Fruit fly (Drosophila melanogaster) whole organism, embryonic: ENCODE measurements around the gene Sgs1.

ENCODE experiments used
- BtbVII ChIP-seq: fragments of 200-800 bp; sonication (Bioruptor generic); optimal IDR thresholded peaks from 3 replicates; lab custom pipeline; 2017; ENCODE audit warnings: missing biosample characterization, mild to moderate bottlenecking, missing genetic modification characterization
- CG11085 ChIP-seq: fragments of 200-800 bp; sonication (Bioruptor generic); IDR thresholded peaks from 2 replicates; pipeline ENCODE4 v1.3.6; 2022; ENCODE audit warnings: missing biosample characterization, missing genetic modification characterization
- CG11398 ChIP-seq: fragments of 200-800 bp; sonication (Bioruptor generic); optimal IDR thresholded peaks from 2 replicates; lab custom pipeline; 2016; ENCODE audit warnings: missing biosample characterization, missing genetic modification characterization
- CG12104 ChIP-seq: fragments of 200-800 bp; sonication (Bioruptor generic); optimal IDR thresholded peaks from 3 replicates; lab custom pipeline; 2016; ENCODE audit warnings: missing biosample characterization, missing genetic modification characterization
- CG13624 ChIP-seq: fragments of 200-800 bp; sonication (Bioruptor generic); optimal IDR thresholded peaks from 2 replicates; lab custom pipeline; 2016; ENCODE audit warnings: missing biosample characterization, missing genetic modification characterization
- CG1529 ChIP-seq: fragments of 200-800 bp; sonication (Bioruptor generic); optimal IDR thresholded peaks from 3 replicates; lab custom pipeline; 2018; ENCODE audit warnings: missing biosample characterization, missing genetic modification characterization
- CG17186 ChIP-seq: fragments of 200-800 bp; sonication (Bioruptor generic); optimal IDR thresholded peaks from 3 replicates; lab custom pipeline; 2017; ENCODE audit warnings: missing biosample characterization, missing genetic modification reagents, missing genetic modification characterization
- CG30431 ChIP-seq: fragments of 200-800 bp; sonication (Bioruptor generic); optimal IDR thresholded peaks from 2 replicates; lab custom pipeline; 2017; ENCODE audit warnings: missing biosample characterization, missing genetic modification characterization
- CG32767 ChIP-seq: fragments of 200-800 bp; sonication (Bioruptor generic); IDR thresholded peaks from 2 replicates; pipeline ENCODE4 v1.3.6; 2022; ENCODE audit warnings: missing biosample characterization, missing genetic modification characterization
- CG3407 ChIP-seq: fragments of 200-800 bp; sonication (Bioruptor generic); optimal IDR thresholded peaks from 2 replicates; lab custom pipeline; 2018; ENCODE audit warnings: missing biosample characterization, mild to moderate bottlenecking, missing genetic modification characterization
- CG6175 ChIP-seq: fragments of 200-800 bp; sonication (Bioruptor generic); IDR thresholded peaks from 3 replicates; pipeline ENCODE4 v1.3.6; 2022; ENCODE audit warnings: missing biosample characterization, missing genetic modification characterization
- CG7839 ChIP-seq: fragments of 200-800 bp; sonication (Bioruptor generic); optimal IDR thresholded peaks from 3 replicates; lab custom pipeline; 2018; ENCODE audit warnings: missing biosample characterization, mild to moderate bottlenecking, missing genetic modification characterization, moderate library complexity
- CG8765 ChIP-seq: fragments of 200-800 bp; sonication (Bioruptor generic); IDR thresholded peaks from 2 replicates; pipeline ENCODE4 v1.3.6; 2022; ENCODE audit warnings: missing biosample characterization, missing genetic modification characterization
- CG9609 ChIP-seq: fragments of 200-800 bp; sonication (Bioruptor generic); optimal IDR thresholded peaks from 3 replicates; lab custom pipeline; 2016; ENCODE audit warnings: missing biosample characterization, missing genetic modification characterization
- Chrac-16 ChIP-seq: fragments of 200-800 bp; sonication (Bioruptor generic); optimal IDR thresholded peaks from 3 replicates; lab custom pipeline; 2016; ENCODE audit warnings: missing biosample characterization, missing genetic modification characterization
- D ChIP-seq, 2 experiments: fragments of 200-800 bp in 1 of 2; fragments of >200 bp in 1 of 2; sonication (Bioruptor generic) in 1 of 2; optimal IDR thresholded peaks; 2 replicates in 1 of 2; 3 replicates in 1 of 2; lab custom pipeline; 2017; ENCODE audit warnings: mild to moderate bottlenecking in 1 of 2, missing biosample characterization in 1 of 2, missing genetic modification characterization in 1 of 2, missing genetic modification reagents in 1 of 2
- D19A ChIP-seq: fragments of 200-800 bp; optimal IDR thresholded peaks from 3 replicates; lab custom pipeline; 2019; ENCODE audit warnings: missing biosample characterization, mild to moderate bottlenecking, missing genetic modification characterization, moderate library complexity
- Dbx ChIP-seq: fragments of 200-800 bp; sonication (Bioruptor generic); IDR thresholded peaks from 3 replicates; pipeline ENCODE4 v1.3.6; 2022; ENCODE audit warnings: missing biosample characterization, missing genetic modification characterization
- Eip74EF ChIP-seq, 2 experiments: fragments of 200-800 bp in 1 of 2; fragments of >200 bp in 1 of 2; sonication (Bioruptor generic) in 1 of 2; optimal IDR thresholded peaks; 2 replicates each; lab custom pipeline; 2017 to 2019; ENCODE audit warnings: missing biosample characterization in 2 of 2, missing genetic modification characterization in 2 of 2, mild to moderate bottlenecking in 1 of 2, moderate library complexity in 1 of 2
- HLH3B ChIP-seq: fragments of 200-800 bp; sonication (Bioruptor generic); IDR thresholded peaks from 2 replicates; pipeline ENCODE4 v1.3.6; 2022; ENCODE audit warnings: missing biosample characterization, missing genetic modification characterization
- HLHmδ ChIP-seq: fragments of 200-800 bp; sonication (Bioruptor generic); optimal IDR thresholded peaks from 2 replicates; lab custom pipeline; 2018; ENCODE audit warnings: missing biosample characterization, mild to moderate bottlenecking, missing genetic modification characterization, moderate library complexity
- Hey ChIP-seq: fragments of 200-800 bp; sonication (Bioruptor generic); optimal IDR thresholded peaks from 3 replicates; lab custom pipeline; 2018; ENCODE audit warnings: missing biosample characterization, mild to moderate bottlenecking, missing genetic modification characterization
- Hr39 ChIP-seq: fragments of >200 bp; optimal IDR thresholded peaks from 2 replicates; lab custom pipeline; 2017
- Hsf ChIP-seq: fragments of 200-800 bp; sonication (Bioruptor generic); optimal IDR thresholded peaks from 3 replicates; lab custom pipeline; 2016; ENCODE audit warnings: missing biosample characterization, missing genetic modification characterization
- NfI ChIP-seq: fragments of 200-800 bp; sonication (Bioruptor generic); optimal IDR thresholded peaks from 3 replicates; lab custom pipeline; 2018; ENCODE audit warnings: missing biosample characterization, mild to moderate bottlenecking, missing genetic modification characterization, moderate library complexity
- Opbp ChIP-seq: fragments of 200-800 bp; sonication (Bioruptor generic); IDR thresholded peaks from 3 replicates; pipeline ENCODE4 v1.3.6; 2022; ENCODE audit warnings: missing biosample characterization, missing genetic modification characterization; ENCODE audit not compliant: partially characterized antibody
- Ptx1 ChIP-seq: fragments of 200-800 bp; sonication (Bioruptor generic); IDR thresholded peaks from 2 replicates; pipeline ENCODE4 v1.3.6; 2022; ENCODE audit warnings: missing biosample characterization, missing genetic modification characterization
- Sin3A ChIP-seq: fragments of >200 bp; optimal IDR thresholded peaks from 2 replicates; lab custom pipeline; 2018
- abd-A ChIP-seq: fragments of 200-800 bp; sonication (Bioruptor generic); optimal IDR thresholded peaks from 3 replicates; lab custom pipeline; 2019; ENCODE audit warnings: missing biosample characterization, mild to moderate bottlenecking, missing genetic modification characterization, moderate library complexity
- aop ChIP-seq: fragments of 200-800 bp; sonication (Bioruptor generic); IDR thresholded peaks from 2 replicates; pipeline ENCODE4 v1.3.6; 2022; ENCODE audit warnings: missing biosample characterization, missing genetic modification characterization
- az2 ChIP-seq: fragments of 200-800 bp; sonication (Bioruptor generic); optimal IDR thresholded peaks from 3 replicates; lab custom pipeline; 2016; ENCODE audit warnings: missing biosample characterization, missing genetic modification characterization
- bowl ChIP-seq: fragments of 200-800 bp; sonication (Bioruptor generic); IDR thresholded peaks from 2 replicates; pipeline ENCODE4 v1.3.6; 2022; ENCODE audit warnings: missing biosample characterization, missing genetic modification characterization
- cad ChIP-seq: fragments of >200 bp; optimal IDR thresholded peaks from 2 replicates; lab custom pipeline; 2017; ENCODE audit warnings: missing biosample characterization, missing genetic modification characterization
- exex ChIP-seq: fragments of 200-800 bp; sonication (Bioruptor generic); optimal IDR thresholded peaks from 4 replicates; lab custom pipeline; 2018; ENCODE audit warnings: missing biosample characterization, mild to moderate bottlenecking, missing genetic modification characterization, moderate library complexity
- fd3F ChIP-seq: fragments of 200-800 bp; sonication (Bioruptor generic); optimal IDR thresholded peaks from 2 replicates; lab custom pipeline; 2018; ENCODE audit warnings: missing biosample characterization, mild to moderate bottlenecking, missing genetic modification characterization, moderate library complexity
- gsb-n ChIP-seq: fragments of 200-800 bp; sonication (Bioruptor generic); optimal IDR thresholded peaks from 3 replicates; lab custom pipeline; 2018; ENCODE audit warnings: missing biosample characterization, mild to moderate bottlenecking, missing genetic modification characterization
- knrl ChIP-seq: fragments of 200-800 bp; sonication (Bioruptor generic); IDR thresholded peaks from 3 replicates; pipeline ENCODE4 v1.3.6; 2022; ENCODE audit warnings: missing biosample characterization, missing genetic modification characterization; ENCODE audit not compliant: partially characterized antibody
- nau ChIP-seq: fragments of 200-800 bp; sonication (Bioruptor generic); optimal IDR thresholded peaks from 3 replicates; lab custom pipeline; 2017; ENCODE audit warnings: missing biosample characterization, mild to moderate bottlenecking, missing genetic modification characterization, missing genetic modification reagents
- nerfin-2 ChIP-seq: fragments of 200-800 bp; sonication (Bioruptor generic); IDR thresholded peaks from 2 replicates; pipeline ENCODE4 v1.3.6; 2022; ENCODE audit warnings: missing biosample characterization, missing genetic modification characterization; ENCODE audit not compliant: partially characterized antibody
- peb ChIP-seq: fragments of 200-800 bp; sonication (Bioruptor generic); IDR thresholded peaks from 2 replicates; pipeline ENCODE4 v1.3.6; 2022; ENCODE audit warnings: missing biosample characterization, missing genetic modification characterization
- sens-2 ChIP-seq: fragments of 200-800 bp; sonication (Bioruptor generic); IDR thresholded peaks from 2 replicates; pipeline ENCODE4 v1.3.6; 2022; ENCODE audit warnings: missing biosample characterization, missing genetic modification characterization
- shn ChIP-seq: fragments of 200-800 bp; sonication (Bioruptor generic); optimal IDR thresholded peaks from 3 replicates; lab custom pipeline; 2016; ENCODE audit warnings: missing biosample characterization, missing genetic modification characterization
- tio ChIP-seq: fragments of 200-800 bp; sonication (Bioruptor generic); optimal IDR thresholded peaks from 2 replicates; lab custom pipeline; 2017; ENCODE audit warnings: missing biosample characterization, missing genetic modification characterization, inconsistent platforms
- trem ChIP-seq: fragments of 200-800 bp; optimal IDR thresholded peaks from 3 replicates; lab custom pipeline; 2019; ENCODE audit warnings: missing biosample characterization, mild to moderate bottlenecking, missing genetic modification characterization, moderate library complexity
- wdn ChIP-seq: fragments of 200-800 bp; sonication (Bioruptor generic); IDR thresholded peaks from 2 replicates; pipeline ENCODE4 v1.3.6; 2022; ENCODE audit warnings: missing biosample characterization, missing genetic modification characterization
- wor ChIP-seq: fragments of 200-800 bp; sonication (Bioruptor generic); IDR thresholded peaks from 2 replicates; pipeline ENCODE4 v1.3.6; 2022; ENCODE audit warnings: missing biosample characterization, missing genetic modification characterization
- zfh2 ChIP-seq: fragments of 200-800 bp; sonication (Bioruptor generic); optimal IDR thresholded peaks from 2 replicates; lab custom pipeline; 2016; ENCODE audit warnings: missing biosample characterization, missing genetic modification characterization

The Sgs1 gene

DNA sequence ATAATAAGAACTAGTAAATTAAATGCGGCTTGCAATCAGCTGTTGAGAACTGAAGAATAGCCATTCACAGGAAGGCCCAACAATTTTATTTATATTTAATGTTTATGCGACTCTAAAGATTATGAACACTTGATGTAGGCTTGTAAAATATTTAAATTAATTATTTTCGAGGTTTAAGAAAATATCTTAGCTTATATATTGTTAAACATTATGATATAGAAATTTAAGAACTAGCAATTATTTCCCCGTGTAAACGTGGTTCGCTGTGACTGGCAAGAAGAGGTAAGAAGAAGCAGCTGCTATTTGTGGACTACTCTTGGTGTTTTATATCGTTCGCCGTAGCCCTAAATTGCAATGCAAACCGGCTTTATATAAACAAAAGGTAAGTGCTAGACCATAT lies 8.1 kb downstream of the Sgs1 start, which contains the start of the genes mRpL24 and betaggt-I (continued):
- TF ChIP-seq HLHmδ (GFP tag; lab: Kevin White, UChicago) (no peak), Hsf (peak; percentile 93), Eip74EF (GFP tag; optimal IDR thresholded peaks at IDR 0.05; lab: Kevin White, UChicago) (peak in 1 of 2 experiments; percentile 92), Sin3A (lab: Kevin White, UChicago) (peak; percentile 1), Chrac-16 (GFP tag; lab: Kevin White, UChicago) (peak; percentile 94), aop (GFP tag; lab: Robert Waterston, UW) (peak; percentile 87), cad (GFP tag; lab: Kevin White, UChicago) (no peak), HLH3B (GFP tag; lab: Robert Waterston, UW) (peak; percentile 96), CG11085 (GFP tag; lab: Robert Waterston, UW) (peak; percentile 96), az2 (GFP tag; lab: Kevin White, UChicago) (peak; percentile 94), CG9609 (peak; percentile 62), BtbVII (GFP tag; lab: Kevin White, UChicago) (peak; percentile 92), exex (tag; lab: Kevin White, UChicago) (peak; percentile 87), CG6175 (GFP tag; lab: Robert Waterston, UW) (peak; percentile 92), sens-2 (peak; percentile 95), trem (tag; lab: Kevin White, UChicago) (peak; percentile 95), abd-A (tag; lab: Kevin White, UChicago) (no peak), tio (peak; percentile 91), nau (GFP tag; lab: Kevin White, UChicago) (no peak), CG1529 (peak; percentile 89), wor (peak; percentile 93), Hey (tag; lab: Kevin White, UChicago) (peak; percentile 70), Dbx (peak; percentile 96), CG30431 (peak; percentile 87), CG13624 (peak; percentile 64), CG7839 (tag; lab: Kevin White, UChicago) (peak; percentile 97), peb (GFP tag; lab: Robert Waterston, UW) (peak; percentile 89), CG12104 (GFP tag; lab: Kevin White, UChicago) (peak; percentile 94), D19A (peak; percentile 93), fd3F (GFP tag; lab: Kevin White, UChicago) (peak; percentile 96), nerfin-2 (GFP tag; lab: Robert Waterston, UW) (no peak), CG11398 (peak; percentile 28), CG3407 (GFP tag; lab: Kevin White, UChicago) (peak; percentile 92), wdn (GFP tag; lab: Robert Waterston, UW) (peak; percentile 94), NfI (peak; percentile 97), Ptx1 (GFP tag; lab: Robert Waterston, UW) (peak; percentile 98), CG32767 (peak; percentile 97), bowl (GFP tag; lab: Robert Waterston, UW) (peak; percentile 89), zfh2 (GFP tag; lab: Kevin White, UChicago) (peak; percentile 87), knrl (GFP tag; lab: Robert Waterston, UW) (no peak; the same call in 2 of the 3 replicates), CG17186 (GFP tag; lab: Kevin White, UChicago) (peak; percentile 36), CG8765 (GFP tag; lab: Robert Waterston, UW) (peak; percentile 95), shn (GFP tag; lab: Kevin White, UChicago) (peak; percentile 61), Hr39 (no peak), Opbp (GFP tag; lab: Robert Waterston, UW) (no peak), D (optimal IDR thresholded peaks at IDR 0.05; lab: Kevin White, UChicago) (no peak), D (GFP tag; optimal IDR thresholded peaks at IDR 0.05; lab: Kevin White, UChicago) (peak; percentile 90), gsb-n (peak; percentile 96)
